Worm (Caenorhabditis elegans): ENCODE data around the gene lpl-1.

Gene lpl-1

DNA sequence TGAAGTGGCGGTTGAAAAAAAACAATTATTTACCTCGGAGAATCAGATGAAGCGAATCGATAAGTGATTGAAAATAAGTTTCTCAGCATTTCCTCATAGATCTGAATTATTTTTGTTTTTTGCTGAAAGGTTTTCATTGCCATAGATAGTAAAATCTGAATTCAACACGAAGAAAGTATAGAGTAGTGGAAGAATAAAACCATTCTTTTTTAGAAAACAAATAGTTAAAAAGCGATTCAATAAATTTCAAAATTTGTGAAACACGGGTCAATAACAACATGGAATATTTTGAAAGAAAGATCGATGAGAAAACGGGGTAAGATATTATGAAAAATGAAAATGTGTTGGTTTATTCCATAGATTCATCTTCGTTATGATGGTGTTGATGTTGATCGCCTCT lies 524 bp upstream of the lpl-1 start, which contains the start of gene mrpl-42:
mrpl-42 (minus strand) TSS at position 101 of the 400 bp plus-strand sequence.
- TF ChIP-seq ZK546.5 (tag; optimal IDR thresholded peaks at IDR 0.05) (no peak), fos-1 (tag; optimal IDR thresholded peaks at IDR 0.05) (no peak), crh-2 (tag; optimal IDR thresholded peaks at IDR 0.05) (no peak), aly-2 (tag; optimal IDR thresholded peaks at IDR 0.05) (no peak), zag-1 (tag; optimal IDR thresholded peaks at IDR 0.05) (no peak), unc-55 (GFP tag; optimal IDR thresholded peaks at IDR 0.05) (no peak), dmd-4 (tag; optimal IDR thresholded peaks at IDR 0.05) (no peak), blmp-1 (tag; optimal IDR thresholded peaks at IDR 0.05; ENCODE audit: insufficient read depth) (no peak), ztf-1 (GFP tag; conservative IDR thresholded peaks at IDR 0.05) (no peak), C34F6.9 (tag; optimal IDR thresholded peaks at IDR 0.05) (no peak), ztf-11 (tag; optimal IDR thresholded peaks at IDR 0.05) (no peak), unc-39 (tag; optimal IDR thresholded peaks at IDR 0.05) (no peak), nhr-11 (tag; optimal IDR thresholded peaks at IDR 0.05) (no peak), elt-1 (tag; optimal IDR thresholded peaks at IDR 0.05) (no peak), nhr-12 (tag; optimal IDR thresholded peaks at IDR 0.05) (no peak), alr-1 (tag; optimal IDR thresholded peaks at IDR 0.05) (no peak), elt-3 (tag; optimal IDR thresholded peaks at IDR 0.05) (no peak), nhr-77 (tag; optimal IDR thresholded peaks at IDR 0.05) (no peak), sem-4 (tag; optimal IDR thresholded peaks at IDR 0.05) (no peak), mbf-1 (tag; optimal IDR thresholded peaks at IDR 0.05) (no peak)

DNA sequence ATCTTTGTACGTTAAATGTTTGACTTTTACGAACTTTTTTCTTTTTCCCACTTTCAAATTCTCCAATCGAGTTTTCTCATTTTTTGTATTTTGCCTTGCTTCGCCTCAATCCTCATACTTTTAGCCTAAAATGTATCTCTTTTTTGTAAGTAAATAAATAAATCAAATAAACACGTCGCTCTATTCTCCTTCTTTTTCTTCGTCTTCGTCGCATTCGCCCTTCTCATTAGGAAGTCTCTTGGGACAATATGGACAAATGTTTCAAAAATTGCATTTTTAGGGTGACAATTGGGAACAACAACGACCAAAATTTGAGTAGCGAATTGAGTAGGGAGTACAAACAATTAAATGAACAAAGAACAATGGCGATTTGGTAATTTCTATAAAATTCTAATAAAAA lies 1.8 kb downstream of the lpl-1 start:
- TF ChIP-seq ztf-1 (GFP tag; conservative IDR thresholded peaks at IDR 0.05) (no peak), zag-1 (tag; optimal IDR thresholded peaks at IDR 0.05) (peak; percentile 36), crh-2 (tag; optimal IDR thresholded peaks at IDR 0.05) (peak; percentile 24), ceh-82 (tag; optimal IDR thresholded peaks at IDR 0.05) (no peak), F13H6.1 (tag; optimal IDR thresholded peaks at IDR 0.05) (peak; percentile 22), ZK546.5 (tag; optimal IDR thresholded peaks at IDR 0.05) (no peak), snpc-4 (tag; optimal IDR thresholded peaks at IDR 0.05) (no peak), C34F6.9 (tag; optimal IDR thresholded peaks at IDR 0.05) (peak; percentile 42), lsy-2 (tag; optimal IDR thresholded peaks at IDR 0.05) (peak in 1 of 2 experiments; percentile 31), sem-4 (tag; optimal IDR thresholded peaks at IDR 0.05) (peak; percentile 55)

ce11 chrIV:9090538-9091195 lies 3.2 kb downstream of the lpl-1 start:
- no peak for TF ChIP-seq unc-55 (GFP tag; optimal IDR thresholded peaks at IDR 0.05)
- TF ChIP-seq snpc-4 (tag; optimal IDR thresholded peaks at IDR 0.05) = no peak
- no peak for TF ChIP-seq ztf-4 (tag; optimal IDR thresholded peaks at IDR 0.05)
- TF ChIP-seq peb-1 (tag; optimal IDR thresholded peaks at IDR 0.05) = no peak
- TF ChIP-seq egl-27 (tag; optimal IDR thresholded peaks at IDR 0.05) = no peak
- TF ChIP-seq nhr-25 (tag; optimal IDR thresholded peaks at IDR 0.05) = peak; percentile 75
- TF ChIP-seq dmd-4 (tag; optimal IDR thresholded peaks at IDR 0.05) = no peak
- no peak for TF ChIP-seq lin-11 (tag; optimal IDR thresholded peaks at IDR 0.05)
- TF ChIP-seq sem-4 (tag; optimal IDR thresholded peaks at IDR 0.05) = no peak
- no peak for TF ChIP-seq nhr-23 (tag; optimal IDR thresholded peaks at IDR 0.05)
- TF ChIP-seq ztf-11 (tag; optimal IDR thresholded peaks at IDR 0.05) = no peak
- peak; percentile 26 for TF ChIP-seq F13H6.1 (tag; optimal IDR thresholded peaks at IDR 0.05)
- no peak for TF ChIP-seq ztf-1 (GFP tag; conservative IDR thresholded peaks at IDR 0.05)
- no peak for TF ChIP-seq crh-2 (tag; optimal IDR thresholded peaks at IDR 0.05)
- peak; percentile 24 for TF ChIP-seq sma-3 (GFP tag; optimal IDR thresholded peaks at IDR 0.05)
- TF ChIP-seq mbf-1 (tag; optimal IDR thresholded peaks at IDR 0.05) = no peak
- TF ChIP-seq unc-39 (tag; optimal IDR thresholded peaks at IDR 0.05) = no peak
- TF ChIP-seq ama-1 (optimal IDR thresholded peaks at IDR 0.05) = no peak
- TF ChIP-seq unc-62 (GFP tag; optimal IDR thresholded peaks at IDR 0.05) = no peak
- TF ChIP-seq ZK546.5 (tag; optimal IDR thresholded peaks at IDR 0.05) = no peak
- TF ChIP-seq nhr-129 (tag; optimal IDR thresholded peaks at IDR 0.05) = peak; percentile 51
- peak; percentile 25 for TF ChIP-seq ceh-16 (tag; optimal IDR thresholded peaks at IDR 0.05)
- no peak for TF ChIP-seq blmp-1 (tag; optimal IDR thresholded peaks at IDR 0.05; ENCODE audit: insufficient read depth)
- TF ChIP-seq nhr-6 (tag; optimal IDR thresholded peaks at IDR 0.05) = peak; percentile 18
- no peak for TF ChIP-seq Y55F3AM.14 (GFP tag; optimal IDR thresholded peaks at IDR 0.05)
- TF ChIP-seq sma-9 (GFP tag; optimal IDR thresholded peaks at IDR 0.05) = no peak
- TF ChIP-seq sma-9 (tag; optimal IDR thresholded peaks at IDR 0.05) = no peak
